Fruit fly (Drosophila melanogaster): ENCODE measurements around the gene CG11537.
A peak's percentile ranks its signal among the peaks of the same experiment; 100 is the strongest.

The CG11537 gene

DNA sequence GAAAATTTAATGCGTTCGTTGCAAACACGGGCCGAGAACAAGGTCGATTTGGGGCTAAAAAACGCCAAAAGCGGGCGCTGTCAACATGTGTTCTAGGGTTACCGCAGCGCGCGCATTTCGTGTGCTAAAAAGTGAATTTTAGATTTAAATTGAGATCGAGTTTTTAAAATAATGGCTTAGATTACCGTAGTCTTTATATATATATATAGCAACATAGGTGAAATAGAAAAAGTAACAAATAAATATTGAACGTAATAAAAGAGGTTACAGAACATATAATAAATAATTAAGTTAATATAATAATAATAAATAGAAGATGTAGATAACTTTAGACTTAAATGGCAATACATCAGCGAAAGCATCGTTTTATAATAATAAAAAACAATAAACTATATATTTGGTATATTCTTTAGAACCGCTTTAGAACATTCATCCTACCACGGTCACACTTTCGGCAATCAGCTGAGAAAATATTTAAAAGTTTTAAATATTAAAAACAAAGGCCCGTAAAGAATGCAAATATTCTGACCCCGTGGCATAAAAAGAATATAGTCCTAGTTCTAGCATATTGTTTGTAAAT lies at the start of gene CG11537, which contains the start of gene Alg2 (continued):
- TF ChIP-seq Rfx (GFP tag; IDR thresholded peaks at IDR 0.05) (peak; percentile 56), CG9797 (GFP tag; optimal IDR thresholded peaks at IDR 0.05) (peak; percentile 66), pzg (GFP tag; optimal IDR thresholded peaks at IDR 0.05) (peak; percentile 42), Gug (GFP tag; IDR thresholded peaks at IDR 0.05) (no peak), CG2678 (tag; optimal IDR thresholded peaks at IDR 0.05) (peak; percentile 42), CG10209 (GFP tag; optimal IDR thresholded peaks at IDR 0.05) (peak; percentile 34), sug (tag; optimal IDR thresholded peaks at IDR 0.05) (peak; percentile 4), Xbp1 (GFP tag; optimal IDR thresholded peaks at IDR 0.05) (peak; percentile 34), CG9609 (GFP tag; optimal IDR thresholded peaks at IDR 0.05) (peak; percentile 6), bsh (GFP tag; optimal IDR thresholded peaks at IDR 0.05) (peak in 1 of 2 experiments; percentile 7), gfzf (GFP tag; optimal IDR thresholded peaks at IDR 0.05) (peak; percentile 69), nmo (GFP tag; optimal IDR thresholded peaks at IDR 0.05) (peak; percentile 26), HLH3B (GFP tag; IDR thresholded peaks at IDR 0.05) (peak; percentile 13; the same call in 1 of the 2 replicates), CG2116 (GFP tag; optimal IDR thresholded peaks at IDR 0.05) (peak; percentile 35), CG17186 (GFP tag; optimal IDR thresholded peaks at IDR 0.05) (peak; percentile 24), CG12391 (tag; optimal IDR thresholded peaks at IDR 0.05) (peak; percentile 47), mam (GFP tag; optimal IDR thresholded peaks at IDR 0.05) (peak; percentile 15), Max (GFP tag; optimal IDR thresholded peaks at IDR 0.05) (peak; percentile 28), sens (GFP tag) (peak; percentile 56), CG9817 (tag; optimal IDR thresholded peaks at IDR 0.05) (no peak), Doc3 (GFP tag; IDR thresholded peaks at IDR 0.05; ENCODE audit: partially characterized antibody) (no peak), Sox100B (GFP tag; optimal IDR thresholded peaks at IDR 0.05) (no peak), CG31388 (GFP tag; optimal IDR thresholded peaks at IDR 0.05) (no peak), CG17829 (tag; optimal IDR thresholded peaks at IDR 0.05) (peak; percentile 44), CG7987 (GFP tag; optimal IDR thresholded peaks at IDR 0.05) (no peak), H2.0 (GFP tag; IDR thresholded peaks at IDR 0.05) (0 out of 2 replicates have a peak, but pooled peaks have one; percentile 7), CG13296 (GFP tag; optimal IDR thresholded peaks at IDR 0.05) (no peak), CG9437 (GFP tag; optimal IDR thresholded peaks at IDR 0.05) (no peak), Blimp-1 (GFP tag; optimal IDR thresholded peaks at IDR 0.05) (peak; percentile 21), Deaf1 (tag; optimal IDR thresholded peaks at IDR 0.05) (peak; percentile 52), D19A (tag; optimal IDR thresholded peaks at IDR 0.05) (peak; percentile 21), Fer2 (tag; optimal IDR thresholded peaks at IDR 0.05) (peak; percentile 4), CG32532 (GFP tag; IDR thresholded peaks at IDR 0.05) (peak; percentile 52), CG17568 (GFP tag; optimal IDR thresholded peaks at IDR 0.05) (no peak), ap (GFP tag; IDR thresholded peaks at IDR 0.05) (peak; percentile 23; the same call in 1 of the 2 replicates), slbo (GFP tag; IDR thresholded peaks at IDR 0.05) (peak; percentile 75), NC2β (GFP tag; optimal IDR thresholded peaks at IDR 0.05) (no peak), dm (GFP tag; optimal IDR thresholded peaks at IDR 0.05) (peak; percentile 12), CG10979 (tag; optimal IDR thresholded peaks at IDR 0.05) (peak; percentile 13), CG7963 (GFP tag; IDR thresholded peaks at IDR 0.05; ENCODE audit: partially characterized antibody) (no peak), CG2712 (tag; optimal IDR thresholded peaks at IDR 0.05) (peak; percentile 45), Oli (tag; optimal IDR thresholded peaks at IDR 0.05) (no peak), gcm2 (GFP tag; optimal IDR thresholded peaks at IDR 0.05) (no peak), nom (GFP tag; optimal IDR thresholded peaks at IDR 0.05) (no peak), phol (tag; optimal IDR thresholded peaks at IDR 0.05) (peak; percentile 44), Dp (GFP tag; optimal IDR thresholded peaks at IDR 0.05) (peak; percentile 29), CG12236 (GFP tag; optimal IDR thresholded peaks at IDR 0.05) (no peak), CG13775 (GFP tag; optimal IDR thresholded peaks at IDR 0.05) (peak; percentile 25), gsb-n (tag; optimal IDR thresholded peaks at IDR 0.05) (no peak)

Measured in whole organism, embryonic.